Fruit fly (Drosophila melanogaster) whole organism, wandering third instar larva: ENCODE data around the gene CG10650.

Experiments
- OdsH ChIP-seq: fragments of 200-800 bp; sonication (Bioruptor generic); optimal IDR thresholded peaks from 2 replicates; lab custom pipeline; 2016; ENCODE audit warnings: missing biosample characterization, mild to moderate bottlenecking, missing genetic modification characterization
- Sp1 ChIP-seq: fragments of 200-800 bp; sonication (Bioruptor generic); optimal IDR thresholded peaks from 3 replicates; lab custom pipeline; 2019; ENCODE audit warnings: missing biosample characterization, mild to moderate bottlenecking, missing genetic modification characterization, moderate library complexity
- br ChIP-seq: fragments of 200-800 bp; sonication (Bioruptor generic); optimal IDR thresholded peaks from 2 replicates; lab custom pipeline; 2016; ENCODE audit warnings: missing biosample characterization, missing genetic modification characterization
- dmrt93B ChIP-seq: fragments of 200-800 bp; sonication (Bioruptor generic); optimal IDR thresholded peaks from 2 replicates; lab custom pipeline; 2018; ENCODE audit warnings: missing biosample characterization, mild to moderate bottlenecking, missing genetic modification characterization
- ey ChIP-seq: fragments of 200-800 bp; sonication (Bioruptor generic); optimal IDR thresholded peaks from 2 replicates; lab custom pipeline; 2016; ENCODE audit warnings: missing biosample characterization, missing genetic modification characterization
- foxo ChIP-seq, 2 experiments: fragments of 200-800 bp; sonication (Bioruptor generic); optimal IDR thresholded peaks; 2 replicates in 1 of 2; 3 replicates in 1 of 2; lab custom pipeline; 2016 to 2017; ENCODE audit warnings: missing biosample characterization in 2 of 2, missing genetic modification characterization in 2 of 2
- h ChIP-seq: fragments of 200-800 bp; sonication (Bioruptor generic); optimal IDR thresholded peaks from 3 replicates; lab custom pipeline; 2016; ENCODE audit warnings: missing biosample characterization, mild to moderate bottlenecking, missing genetic modification characterization
- jim ChIP-seq: fragments of 175-275, 200-325 bp; sonication (Bioruptor generic); optimal IDR thresholded peaks from 2 replicates; lab custom pipeline; 2016; ENCODE audit warnings: missing biosample characterization, mild to moderate bottlenecking, missing genetic modification characterization
- psq ChIP-seq: fragments of 200-800 bp; sonication (Bioruptor generic); optimal IDR thresholded peaks from 3 replicates; lab custom pipeline; 2017; ENCODE audit warnings: missing biosample characterization, mild to moderate bottlenecking, missing genetic modification characterization, moderate library complexity
- tai ChIP-seq: sonication (Bioruptor generic); optimal IDR thresholded peaks from 2 replicates; lab custom pipeline; 2016; ENCODE audit warnings: missing biosample characterization, missing genetic modification characterization
- usp ChIP-seq: fragments of >200 bp; optimal IDR thresholded peaks from 2 replicates; lab custom pipeline; 2017; ENCODE audit warnings: missing biosample characterization, missing genetic modification characterization

dm6 chr2L:18974063-18974779, 21.5 kb downstream of the CG10650 start, which contains the start of the genes L2HGDH and CG10431:
- TF ChIP-seq h (GFP tag; lab: Kevin White, UChicago) (peak; percentile 83), br (peak; percentile 71), usp (GFP tag; lab: Kevin White, UChicago) (no peak), ey (GFP tag; lab: Kevin White, UChicago) (peak; percentile 52), OdsH (GFP tag; lab: Kevin White, UChicago) (peak; percentile 78), tai (GFP tag; lab: Kevin White, UChicago) (no peak), Sp1 (peak; percentile 85), jim (GFP tag; lab: Kevin White, UChicago) (no peak), psq (peak; percentile 57), foxo (GFP tag; optimal IDR thresholded peaks at IDR 0.05; lab: Kevin White, UChicago) (peak in 1 of 2 experiments; percentile 81), dmrt93B (GFP tag; lab: Kevin White, UChicago) (no peak)
